Fruit fly (Drosophila melanogaster) whole organism, wandering third instar larva: Measurements from ENCODE around the gene Cyp1.

Experiments
- CrebA ChIP-seq: fragments of 200-800 bp; sonication (Bioruptor generic); optimal IDR thresholded peaks from 2 replicates; lab custom pipeline; 2016; ENCODE audit warnings: missing biosample characterization, mild to moderate bottlenecking, missing genetic modification characterization, borderline replicate concordance
- Dfd ChIP-seq: fragments of >200 bp; optimal IDR thresholded peaks from 2 replicates; lab custom pipeline; 2017; ENCODE audit warnings: missing biosample characterization, missing genetic modification characterization
- Hr78 ChIP-seq: fragments of >200 bp; optimal IDR thresholded peaks from 2 replicates; lab custom pipeline; 2017; ENCODE audit warnings: missing biosample characterization, missing genetic modification characterization
- Myc ChIP-seq: fragments of >200 bp; optimal IDR thresholded peaks from 2 replicates; lab custom pipeline; 2017
- dmrt93B ChIP-seq: fragments of 200-800 bp; sonication (Bioruptor generic); optimal IDR thresholded peaks from 2 replicates; lab custom pipeline; 2018; ENCODE audit warnings: missing biosample characterization, mild to moderate bottlenecking, missing genetic modification characterization
- h ChIP-seq: fragments of 200-800 bp; sonication (Bioruptor generic); optimal IDR thresholded peaks from 3 replicates; lab custom pipeline; 2016; ENCODE audit warnings: missing biosample characterization, mild to moderate bottlenecking, missing genetic modification characterization
- rgr ChIP-seq: fragments of 200-800 bp; sonication (Bioruptor generic); optimal IDR thresholded peaks from 3 replicates; lab custom pipeline; 2016; ENCODE audit warnings: missing biosample characterization, mild to moderate bottlenecking, missing genetic modification characterization

DNA sequence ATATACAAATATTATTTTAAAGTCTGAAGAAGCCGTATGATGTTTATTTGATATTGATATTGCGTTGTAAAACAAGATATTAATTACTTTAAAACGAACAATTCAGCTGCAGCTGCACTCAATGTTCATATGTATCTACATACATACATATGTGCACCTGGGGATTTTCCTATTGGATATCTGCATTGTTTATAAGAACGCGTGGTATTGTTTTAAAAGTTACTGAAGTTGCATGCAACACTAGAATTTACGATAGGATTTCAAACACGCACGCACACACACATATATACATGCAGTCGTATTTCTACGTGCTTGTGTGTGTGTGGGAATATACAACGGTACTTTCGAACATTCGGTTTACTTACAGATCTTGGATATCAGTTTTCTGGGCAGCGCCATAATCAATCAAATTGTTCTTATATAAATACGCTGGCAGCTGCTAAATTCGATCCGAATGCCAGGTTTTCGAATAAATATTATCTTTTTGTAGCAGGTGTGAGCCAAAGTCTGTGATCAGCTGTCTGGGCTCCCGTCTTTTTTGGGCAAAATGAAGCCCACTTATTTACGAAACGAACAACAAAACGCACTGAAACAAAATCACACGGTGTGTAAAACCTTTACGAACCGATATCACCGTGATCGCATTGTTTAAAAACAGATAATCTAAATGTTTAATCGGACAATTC, 44.9 kb downstream of the Cyp1 start:
- no peak for TF ChIP-seq rgr
- TF ChIP-seq dmrt93B (GFP tag; lab: Kevin White, UChicago), result no peak
- no peak for TF ChIP-seq CrebA (GFP tag; lab: Kevin White, UChicago)
- TF ChIP-seq Dfd (GFP tag; lab: Kevin White, UChicago), result no peak
- no peak for TF ChIP-seq Myc (lab: Kevin White, UChicago)
- TF ChIP-seq Hr78 (GFP tag; lab: Kevin White, UChicago), result no peak
- no peak for TF ChIP-seq h (GFP tag; lab: Kevin White, UChicago)
